Worm (Caenorhabditis elegans) whole organism, L3 larva: ENCODE measurements around the gene lec-8.

Experiments
- aly-2 ChIP-seq: fragments of 150-350 bp; optimal IDR thresholded peaks from 2 replicates; lab custom pipeline; 2014; ENCODE audit warnings: missing biosample characterization, missing genetic modification characterization
- ama-1 ChIP-seq: fragments of 150-350 bp; optimal IDR thresholded peaks from 2 replicates; lab custom pipeline; 2018
- ceh-28 ChIP-seq: fragments of 150-350 bp; optimal IDR thresholded peaks from 2 replicates; lab custom pipeline; 2014; ENCODE audit warnings: missing biosample characterization, missing genetic modification reagents, missing genetic modification characterization
- ceh-82 ChIP-seq: fragments of 150-350 bp; optimal IDR thresholded peaks from 2 replicates; lab custom pipeline; 2014; ENCODE audit warnings: missing biosample characterization, missing genetic modification characterization
- ceh-9 ChIP-seq: sonication (generic microtip); optimal IDR thresholded peaks from 2 replicates; lab custom pipeline; 2018; ENCODE audit warnings: missing biosample characterization, missing genetic modification characterization
- daf-12 ChIP-seq: fragments of 150-350 bp; optimal IDR thresholded peaks from 2 replicates; lab custom pipeline; 2014; ENCODE audit warnings: missing biosample characterization, missing genetic modification reagents, missing genetic modification characterization
- egl-27 ChIP-seq: sonication (generic microtip); optimal IDR thresholded peaks from 4 replicates; lab custom pipeline; 2017; ENCODE audit warnings: missing biosample characterization, missing genetic modification reagents, missing genetic modification characterization
- egl-5 ChIP-seq: fragments of 150-350 bp; optimal IDR thresholded peaks from 2 replicates; lab custom pipeline; 2017; ENCODE audit warnings: missing biosample characterization, missing genetic modification reagents, missing genetic modification characterization, inconsistent platforms
- elt-1 ChIP-seq: fragments of 150-350 bp; optimal IDR thresholded peaks from 2 replicates; lab custom pipeline; 2014; ENCODE audit warnings: missing biosample characterization, missing genetic modification characterization
- elt-2 ChIP-seq: sonication (generic microtip); optimal IDR thresholded peaks from 2 replicates; lab custom pipeline; 2016; ENCODE audit warnings: missing genetic modification reagents, mild to moderate bottlenecking, missing genetic modification characterization, missing compliant biosample characterization
- elt-3 ChIP-seq, 3 experiments: fragments of 150-350 bp in 1 of 3; sonication (generic microtip) in 2 of 3; optimal IDR thresholded peaks; 2 replicates in 2 of 3; 4 replicates in 1 of 3; lab custom pipeline; 2014 to 2017; ENCODE audit warnings: missing biosample characterization in 3 of 3, missing genetic modification characterization in 3 of 3
- eor-1 ChIP-seq, 2 experiments: fragments of 150-350 bp; optimal IDR thresholded peaks; 2 replicates each; lab custom pipeline; 2014 to 2018; ENCODE audit warnings: missing biosample characterization in 2 of 2, missing genetic modification characterization in 2 of 2
- fkh-2 ChIP-seq: fragments of 150-350 bp; optimal IDR thresholded peaks from 2 replicates; lab custom pipeline; 2014; ENCODE audit warnings: missing biosample characterization, missing genetic modification reagents, missing genetic modification characterization
- fos-1 ChIP-seq: fragments of 150-350 bp; optimal IDR thresholded peaks from 2 replicates; lab custom pipeline; 2014; ENCODE audit warnings: missing biosample characterization, missing genetic modification characterization
- jun-1 ChIP-seq: fragments of 150-350 bp; optimal IDR thresholded peaks from 2 replicates; lab custom pipeline; 2014; ENCODE audit warnings: missing biosample characterization, missing genetic modification reagents, missing genetic modification characterization
- lin-39 ChIP-seq: fragments of 150-350 bp; optimal IDR thresholded peaks from 2 replicates; lab custom pipeline; 2018; ENCODE audit warnings: missing biosample characterization, missing genetic modification reagents, missing genetic modification characterization
- lsy-12 ChIP-seq: sonication (generic microtip); optimal IDR thresholded peaks from 2 replicates; lab custom pipeline; 2016; ENCODE audit warnings: mild to moderate bottlenecking, missing genetic modification characterization, missing compliant biosample characterization
- mdl-1 ChIP-seq: fragments of 150-350 bp; optimal IDR thresholded peaks from 2 replicates; lab custom pipeline; 2014; ENCODE audit warnings: missing biosample characterization, missing genetic modification characterization
- mml-1 ChIP-seq: fragments of 150-350 bp; sonication (generic microtip); optimal IDR thresholded peaks from 3 replicates; lab custom pipeline; 2014; ENCODE audit warnings: missing biosample characterization, missing genetic modification characterization
- nfya-1 ChIP-seq: sonication (generic microtip); optimal IDR thresholded peaks from 2 replicates; lab custom pipeline; 2017; ENCODE audit warnings: missing genetic modification characterization, mild to moderate bottlenecking, missing compliant biosample characterization, antibody characterized with exemption, moderate library complexity; ENCODE audit not compliant: insufficient read depth
- nhr-12 ChIP-seq: fragments of 150-350 bp; optimal IDR thresholded peaks from 2 replicates; lab custom pipeline; 2014; ENCODE audit warnings: missing biosample characterization, missing genetic modification characterization
- nhr-23 ChIP-seq: fragments of 150-350 bp; optimal IDR thresholded peaks from 2 replicates; lab custom pipeline; 2014; ENCODE audit warnings: missing biosample characterization, missing genetic modification reagents, missing genetic modification characterization
- nhr-28 ChIP-seq: fragments of 150-350 bp; optimal IDR thresholded peaks from 2 replicates; lab custom pipeline; 2014; ENCODE audit warnings: missing biosample characterization, missing genetic modification characterization
- nhr-43 ChIP-seq: sonication (generic microtip); optimal IDR thresholded peaks from 2 replicates; lab custom pipeline; 2016; ENCODE audit warnings: mild to moderate bottlenecking, missing genetic modification characterization, missing compliant biosample characterization; ENCODE audit not compliant: poor library complexity, severe bottlenecking
- nhr-67 ChIP-seq: fragments of 150-350 bp; optimal IDR thresholded peaks from 2 replicates; lab custom pipeline; 2014; ENCODE audit warnings: missing biosample characterization, missing genetic modification characterization
- nhr-76 ChIP-seq: fragments of 150-350 bp; sonication (generic microtip); optimal IDR thresholded peaks from 5 replicates; lab custom pipeline; 2014; ENCODE audit warnings: missing biosample characterization, missing genetic modification characterization
- nhr-77 ChIP-seq: fragments of 150-350 bp; optimal IDR thresholded peaks from 2 replicates; lab custom pipeline; 2014; ENCODE audit warnings: missing biosample characterization, missing genetic modification characterization
- pha-4 ChIP-seq: fragments of 150-350 bp; optimal IDR thresholded peaks from 2 replicates; lab custom pipeline; 2014; ENCODE audit warnings: missing biosample characterization, missing genetic modification reagents, missing genetic modification characterization
- pqm-1 ChIP-seq: fragments of 150-350 bp; optimal IDR thresholded peaks from 2 replicates; lab custom pipeline; 2017; ENCODE audit warnings: missing biosample characterization, missing genetic modification characterization, inconsistent platforms
- sea-2 ChIP-seq: fragments of 150-350 bp; sonication (generic microtip); optimal IDR thresholded peaks from 4 replicates; lab custom pipeline; 2014; ENCODE audit warnings: missing biosample characterization, missing genetic modification reagents, missing genetic modification characterization
- skn-1 ChIP-seq: fragments of 150-350 bp; optimal IDR thresholded peaks from 2 replicates; lab custom pipeline; 2014; ENCODE audit warnings: missing biosample characterization, missing genetic modification characterization
- unc-39 ChIP-seq: sonication (generic microtip); optimal IDR thresholded peaks from 4 replicates; lab custom pipeline; 2017; ENCODE audit warnings: missing biosample characterization, missing genetic modification characterization
- unc-62 ChIP-seq: fragments of 150-350 bp; sonication (generic microtip); optimal IDR thresholded peaks from 4 replicates; lab custom pipeline; 2014; ENCODE audit warnings: missing biosample characterization, missing genetic modification reagents, missing genetic modification characterization
- zag-1 ChIP-seq: fragments of 150-350 bp; optimal IDR thresholded peaks from 2 replicates; lab custom pipeline; 2014; ENCODE audit warnings: missing biosample characterization, missing genetic modification characterization
- ztf-4 ChIP-seq: fragments of 150-350 bp; optimal IDR thresholded peaks from 2 replicates; lab custom pipeline; 2014; ENCODE audit warnings: missing biosample characterization, missing genetic modification characterization

Gene lec-8

ce11 chrX:9837989-9838541 is 12.3 kb upstream of the lec-8 start, which contains the start of gene ipla-2 (continued):
- TF ChIP-seq nhr-28 (tag; lab: Kevin White, UChicago) (no peak), ztf-4 (no peak), ama-1 (lab: Kevin White, UChicago) (peak; percentile 45), jun-1 (tag; lab: Kevin White, UChicago) (peak; percentile 39), sea-2 (GFP tag; lab: Kevin White, UChicago) (no peak), elt-2 (tag; lab: Kevin White, UChicago) (peak; percentile 41), nhr-23 (tag; lab: Kevin White, UChicago) (no peak), nhr-43 (tag; lab: Kevin White, UChicago) (no peak), eor-1 (tag; optimal IDR thresholded peaks at IDR 0.05; lab: Kevin White, UChicago) (no peak), fkh-2 (tag; lab: Kevin White, UChicago) (no peak), unc-39 (tag; lab: Kevin White, UChicago) (no peak)

- TF ChIP-seq nhr-28 (tag; lab: Kevin White, UChicago) (no peak), pqm-1 (tag; lab: Kevin White, UChicago) (no peak), ceh-28 (no peak), nhr-12 (tag; lab: Kevin White, UChicago) (no peak), skn-1 (no peak), lsy-12 (tag; lab: Kevin White, UChicago) (no peak), egl-27 (tag; lab: Kevin White, UChicago) (no peak), daf-12 (tag; lab: Kevin White, UChicago) (no peak), elt-3 (tag; optimal IDR thresholded peaks at IDR 0.05; lab: Kevin White, UChicago) (no peak), mml-1 (no peak), unc-62 (GFP tag; lab: Kevin White, UChicago) (no peak), nhr-67 (no peak), nhr-43 (tag; lab: Kevin White, UChicago) (no peak), unc-39 (tag; lab: Kevin White, UChicago) (no peak), zag-1 (tag; lab: Kevin White, UChicago) (no peak)
Observed at ce11 chrX:9840864-9841263, 9.5 kb upstream of the lec-8 start.

- TF ChIP-seq egl-5 (peak; percentile 85), unc-62 (GFP tag; lab: Kevin White, UChicago) (no peak), ceh-28 (no peak), lin-39 (peak; percentile 22), ceh-82 (no peak), nfya-1 (tag; lab: Kevin White, UChicago) (peak; percentile 25)
Observed at ce11 chrX:9842102-9842501, 8.3 kb upstream of the lec-8 start.

ce11 chrX:9843568-9843967 is 6.8 kb upstream of the lec-8 start:
- TF ChIP-seq mml-1 (no peak), egl-5 (peak; percentile 16)

- no peak for TF ChIP-seq fkh-2 (tag; lab: Kevin White, UChicago)
- no peak for TF ChIP-seq skn-1
- no peak for TF ChIP-seq ztf-4
- TF ChIP-seq aly-2 (tag; lab: Kevin White, UChicago), result no peak
- no peak for TF ChIP-seq ceh-9 (tag; lab: Kevin White, UChicago)
- TF ChIP-seq fos-1, result no peak
- peak; percentile 26 for TF ChIP-seq nfya-1 (tag; lab: Kevin White, UChicago)
Observed at ce11 chrX:9845916-9846315, 4.5 kb upstream of the lec-8 start.

ce11 chrX:9846975-9847374 is 3.4 kb upstream of the lec-8 start, which contains the start of gene vab-15:
vab-15 (plus strand) TSS chrX:9847275.
- TF ChIP-seq unc-39 (tag; lab: Kevin White, UChicago) (no peak), nhr-76 (no peak), mml-1 (no peak), elt-2 (tag; lab: Kevin White, UChicago) (no peak), ama-1 (lab: Kevin White, UChicago) (no peak), nhr-77 (tag; lab: Kevin White, UChicago) (no peak), mdl-1 (no peak), elt-1 (tag; lab: Kevin White, UChicago) (no peak), sea-2 (GFP tag; lab: Kevin White, UChicago) (no peak), unc-62 (GFP tag; lab: Kevin White, UChicago) (no peak), jun-1 (tag; lab: Kevin White, UChicago) (no peak), eor-1 (tag; optimal IDR thresholded peaks at IDR 0.05; lab: Kevin White, UChicago) (no peak), ztf-4 (no peak), pha-4 (tag; lab: Kevin White, UChicago) (no peak)
- TF ChIP-seq, all 47 proteins: peak for 0
